Worm (Caenorhabditis elegans) whole organism, dauer: Measurements from ENCODE around the gene cyp-13A6.

Experiments
- unc-62 ChIP-seq: sonication (generic microtip); optimal IDR thresholded peaks from 2 replicates; lab custom pipeline; 2017; ENCODE audit warnings: missing biosample characterization, missing genetic modification reagents, missing genetic modification characterization

The cyp-13A6 gene

DNA sequence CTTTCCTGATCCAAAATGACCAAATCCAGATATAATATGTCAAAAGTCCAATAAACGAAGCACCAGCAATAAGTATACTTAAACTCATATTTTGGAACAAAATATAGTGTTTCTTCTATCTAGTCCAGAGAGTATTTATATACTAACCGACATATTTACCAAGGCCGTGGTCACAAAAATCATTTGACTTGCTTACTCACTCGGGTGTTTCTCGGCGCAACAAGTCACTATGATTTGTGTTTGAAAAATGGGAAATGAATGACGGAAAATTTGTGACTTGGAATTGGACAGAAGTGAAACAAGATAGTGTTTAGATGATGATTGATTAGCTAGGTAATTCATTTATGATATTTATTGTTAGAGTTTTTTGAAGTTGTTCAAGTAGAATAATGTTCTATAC lies 2.4 kb downstream of the cyp-13A6 start, which contains the start of gene cyp-13A5:
Gene cyp-13A5, minus strand, starts transcription at position 112 of the 400 bp plus-strand sequence.
- no peak for TF ChIP-seq unc-62

DNA sequence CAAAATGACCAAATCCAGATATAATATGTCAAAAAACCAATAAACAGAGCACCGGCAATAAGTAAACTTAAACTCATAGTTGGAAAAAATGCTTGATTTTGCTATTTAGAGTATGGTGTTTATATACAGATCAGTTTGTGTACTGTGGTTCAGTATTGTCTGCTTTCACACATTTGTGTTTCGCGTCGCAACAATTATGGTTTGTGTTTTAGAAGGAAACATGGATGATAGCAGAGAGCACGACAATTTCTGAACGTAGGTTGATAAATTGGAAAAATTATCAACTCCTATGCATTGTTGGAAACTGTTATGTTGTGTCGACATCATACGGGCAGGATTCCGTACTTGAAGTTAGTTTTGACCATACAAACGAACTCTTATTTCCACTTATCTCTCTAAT lies 5.0 kb downstream of the cyp-13A6 start, which contains the start of gene cyp-13A4:
Gene cyp-13A4, minus strand, starts transcription at position 77 of the 400 bp plus-strand sequence.
- no peak for TF ChIP-seq unc-62

DNA sequence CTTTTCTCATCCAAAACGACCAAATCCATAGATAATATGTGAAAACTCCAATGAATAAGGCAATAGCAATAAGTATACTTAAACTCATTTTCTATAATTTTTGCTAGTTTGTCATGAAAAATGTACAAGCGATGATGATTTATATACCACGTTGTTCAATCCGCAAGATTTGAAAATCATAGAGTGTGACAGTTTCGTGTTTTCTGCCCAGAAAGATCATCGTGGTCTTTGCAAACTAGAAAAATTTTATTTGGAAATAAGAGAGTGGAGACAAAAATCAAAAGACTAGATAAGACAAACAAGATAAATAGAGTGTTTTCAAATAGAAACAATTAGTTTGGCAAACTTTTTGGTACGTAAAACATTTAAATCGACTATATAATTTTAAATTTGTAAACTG lies 9.4 kb downstream of the cyp-13A6 start, which contains the start of gene cyp-13A3:
Gene cyp-13A3, minus strand, starts transcription at position 101 of the 400 bp plus-strand sequence.
- TF ChIP-seq unc-62 = no peak

ce11 chrII:9791185-9791584 lies 11.4 kb downstream of the cyp-13A6 start:
- TF ChIP-seq unc-62 = no peak

- no peak for TF ChIP-seq unc-62
Observed at ce11 chrII:9787395-9788152, 15.0 kb downstream of the cyp-13A6 start, which contains the start of gene cyp-13A2. Gene cyp-13A2 (minus strand): TSS chrII:9787629.

ce11 chrII:9786215-9786614 lies 16.4 kb downstream of the cyp-13A6 start:
- no peak for TF ChIP-seq unc-62

- TF ChIP-seq unc-62 = no peak
Observed at ce11 chrII:9782337-9782736, 20.3 kb downstream of the cyp-13A6 start, which contains the start of gene T10B9.14. Gene T10B9.14 (minus strand): TSS chrII:9782437.

ce11 chrII:9781842-9782241 lies 20.8 kb downstream of the cyp-13A6 start, which contains the start of gene cyp-13A1:
Gene cyp-13A1 (minus strand): TSS chrII:9781997.
- no peak for TF ChIP-seq unc-62

- no peak for TF ChIP-seq unc-62
Observed at ce11 chrII:9778495-9778894, 24.1 kb downstream of the cyp-13A6 start.

DNA sequence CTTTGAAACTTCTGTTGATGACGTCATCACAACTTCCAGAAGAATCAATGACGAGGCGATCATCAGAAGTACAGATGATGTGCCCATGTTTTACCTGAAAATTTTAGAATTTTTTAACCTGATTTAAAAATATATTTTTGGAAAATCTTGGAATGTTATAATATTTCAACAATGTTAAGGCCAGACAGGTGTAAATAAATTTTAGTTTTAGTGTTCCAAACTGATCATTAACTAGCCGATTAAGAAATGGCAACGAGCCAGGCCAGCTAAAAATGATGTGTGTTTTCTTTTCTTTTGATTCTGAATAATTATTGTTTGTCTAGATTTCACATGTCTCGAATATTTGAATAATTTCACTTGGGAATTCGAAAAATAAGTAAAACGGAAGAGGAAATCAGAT lies 26.8 kb downstream of the cyp-13A6 start, which contains the start of gene T10B9.9:
Gene T10B9.9, minus strand, starts transcription at position 101 of the 400 bp plus-strand sequence.
- no peak for TF ChIP-seq unc-62

DNA sequence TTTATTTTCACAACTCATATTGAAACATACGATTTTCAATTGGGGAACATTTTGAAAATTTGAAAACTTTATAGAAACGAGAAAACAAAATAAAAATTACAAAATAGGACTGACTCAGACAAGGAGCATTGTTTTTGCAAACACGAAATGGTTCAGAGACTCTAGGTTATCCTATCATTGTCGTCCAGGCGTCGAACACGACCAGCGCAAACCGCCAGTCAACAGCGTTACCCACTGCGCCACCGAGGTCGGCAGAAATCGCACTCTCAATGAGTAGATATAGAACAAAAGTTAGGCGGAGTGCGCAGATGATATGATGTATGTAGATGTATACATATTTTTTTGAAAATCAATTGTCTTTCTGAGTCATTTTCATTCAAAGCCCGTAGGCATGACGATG lies 28.0 kb downstream of the cyp-13A6 start:
- no peak for TF ChIP-seq unc-62

DNA sequence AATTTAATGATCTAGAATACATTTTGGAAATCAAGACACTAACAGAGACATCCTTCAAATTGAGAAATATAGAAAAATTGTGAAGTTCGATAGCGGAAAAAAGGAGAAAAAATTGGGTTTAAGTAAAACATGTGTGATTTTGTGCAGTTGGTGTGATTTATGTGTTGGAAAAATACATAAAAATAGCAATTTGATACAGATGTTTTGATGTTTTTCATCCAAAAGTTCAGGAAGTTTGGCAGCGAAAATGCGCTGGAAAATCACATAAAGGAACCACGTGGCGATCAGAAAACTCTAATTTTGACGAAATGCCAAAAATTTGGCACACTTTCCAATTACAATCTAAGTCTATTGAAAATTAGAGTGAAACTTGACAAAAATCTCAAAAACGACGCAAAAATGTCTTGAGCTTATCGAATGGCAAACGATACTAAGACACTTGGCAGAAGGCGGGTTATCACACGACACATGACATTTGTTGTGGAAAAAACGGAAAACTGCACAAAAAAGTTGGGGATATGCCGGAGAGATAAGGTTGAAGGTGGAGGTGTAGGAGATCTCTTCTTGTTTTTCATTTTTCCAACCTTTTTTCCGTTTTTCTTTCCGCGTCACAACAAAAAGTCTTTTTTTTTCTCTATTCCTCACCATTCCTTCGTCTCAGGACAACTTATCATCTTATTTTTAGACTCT lies 28.6 kb downstream of the cyp-13A6 start, which contains the start of gene ZK1321.4:
Gene ZK1321.4, minus strand, starts transcription at position 51 of the 690 bp plus-strand sequence.
- TF ChIP-seq unc-62 = no peak

- no peak for TF ChIP-seq unc-62
Observed at ce11 chrII:9769797-9770520, 32.7 kb downstream of the cyp-13A6 start, which contains the start of gene aqp-10. Gene aqp-10 (minus strand): TSS chrII:9769847.

DNA sequence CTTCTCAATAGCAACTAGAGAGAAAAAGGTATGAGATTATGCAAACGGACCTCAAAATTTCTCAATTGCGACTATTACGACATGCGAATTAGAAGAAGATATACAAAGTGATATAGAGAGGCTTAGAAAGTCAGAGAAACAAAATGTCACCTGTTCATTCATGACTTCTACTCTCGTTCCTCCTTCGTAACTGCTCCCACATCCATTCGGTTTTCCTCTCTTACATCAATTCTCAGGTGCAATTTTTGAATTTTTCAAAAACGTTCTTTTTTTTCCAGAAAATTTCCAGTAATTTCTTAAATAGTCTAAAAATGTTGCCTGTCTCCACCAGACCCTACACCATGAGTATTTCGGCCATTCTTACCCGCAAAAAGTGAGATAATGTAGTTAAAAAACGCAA lies 37.9 kb downstream of the cyp-13A6 start:
- TF ChIP-seq unc-62 = no peak

- no peak for TF ChIP-seq unc-62
Observed at ce11 chrII:9759382-9759781, 43.2 kb downstream of the cyp-13A6 start.

DNA sequence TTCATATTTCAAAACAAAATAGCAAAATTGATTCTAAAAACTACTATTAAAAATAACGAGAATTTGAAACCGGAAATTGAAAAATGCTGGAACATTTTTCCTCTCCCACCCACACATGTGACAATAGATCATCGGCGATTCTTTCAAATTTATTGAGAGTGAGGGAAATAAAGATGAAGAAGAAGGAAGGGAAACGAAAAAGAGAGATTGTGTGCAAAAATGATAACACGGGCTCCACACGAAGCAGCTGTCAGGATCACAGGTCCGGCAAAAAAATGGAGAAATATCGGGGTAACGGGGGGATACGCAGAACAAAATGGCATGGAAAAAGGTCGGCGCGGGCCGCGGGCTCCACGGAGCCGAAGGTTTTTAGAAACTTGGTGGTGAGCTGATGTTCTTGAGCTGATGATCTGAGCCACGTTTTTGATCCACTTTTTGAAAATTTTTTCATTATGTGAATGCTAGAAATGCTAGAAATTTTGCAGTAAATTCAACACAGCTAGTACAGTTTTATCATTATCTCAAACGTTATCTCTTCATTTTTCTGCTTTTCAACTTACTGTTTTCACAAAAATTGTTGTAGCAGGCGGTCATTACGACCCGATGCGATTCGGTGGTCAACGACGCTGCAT lies 44.9 kb downstream of the cyp-13A6 start, which contains the start of gene shk-1:
Gene shk-1, plus strand, starts transcription at position 582 of the 632 bp plus-strand sequence.
- no peak for TF ChIP-seq unc-62
